Worm (Caenorhabditis elegans) whole organism, late embryonic: ENCODE results near the gene str-159.
A peak's percentile ranks its signal among the peaks of the same experiment; 100 is the strongest.

Experiments
- C08G9.2 ChIP-seq: sonication (generic microtip); optimal IDR thresholded peaks from 2 replicates; lab custom pipeline; 2016; ENCODE audit warnings: mild to moderate bottlenecking, missing genetic modification characterization, moderate library complexity, missing compliant biosample characterization
- C38D4.7 ChIP-seq: fragments of 200-800 bp; sonication (Bioruptor generic); optimal IDR thresholded peaks from 2 replicates; lab custom pipeline; 2018; ENCODE audit warnings: mild to moderate bottlenecking, missing genetic modification characterization, moderate library complexity, missing compliant biosample characterization
- T23F11.4 ChIP-seq: fragments of 200-800 bp; sonication (Bioruptor generic); optimal IDR thresholded peaks from 2 replicates; lab custom pipeline; 2018; ENCODE audit warnings: mild to moderate bottlenecking, missing genetic modification characterization, missing compliant biosample characterization
- ama-1 ChIP-seq: fragments of 150-350 bp; optimal IDR thresholded peaks from 2 replicates; lab custom pipeline; 2014
- ceh-14 ChIP-seq: sonication (generic microtip); optimal IDR thresholded peaks from 2 replicates; lab custom pipeline; 2016; ENCODE audit warnings: missing genotype, missing genetic modification characterization, missing compliant biosample characterization
- ceh-19 ChIP-seq: fragments of 200-800 bp; sonication (Bioruptor generic); optimal IDR thresholded peaks from 2 replicates; lab custom pipeline; 2018; ENCODE audit warnings: mild to moderate bottlenecking, missing genetic modification characterization, missing compliant biosample characterization
- ceh-2 ChIP-seq: sonication (generic microtip); optimal IDR thresholded peaks from 2 replicates; lab custom pipeline; 2016; ENCODE audit warnings: missing genotype, missing genetic modification characterization, missing compliant biosample characterization
- ceh-22 ChIP-seq: sonication (generic microtip); optimal IDR thresholded peaks from 2 replicates; lab custom pipeline; 2017; ENCODE audit warnings: missing biosample characterization, missing genetic modification characterization
- ceh-24 ChIP-seq: sonication (generic microtip); optimal IDR thresholded peaks from 2 replicates; lab custom pipeline; 2016; ENCODE audit warnings: mild to moderate bottlenecking, missing genetic modification characterization, missing compliant biosample characterization
- ceh-31 ChIP-seq: sonication (generic microtip); optimal IDR thresholded peaks from 2 replicates; lab custom pipeline; 2016; ENCODE audit warnings: missing genetic modification characterization, missing compliant biosample characterization
- ceh-34 ChIP-seq: sonication (generic microtip); optimal IDR thresholded peaks from 2 replicates; lab custom pipeline; 2016; ENCODE audit warnings: mild to moderate bottlenecking, missing genetic modification characterization, missing compliant biosample characterization
- ceh-6 ChIP-seq: fragments of 200-800 bp; sonication (Bioruptor generic); optimal IDR thresholded peaks from 2 replicates; lab custom pipeline; 2018; ENCODE audit warnings: mild to moderate bottlenecking, missing genetic modification characterization, missing compliant biosample characterization
- ceh-9 ChIP-seq: sonication (generic microtip); optimal IDR thresholded peaks from 2 replicates; lab custom pipeline; 2016; ENCODE audit warnings: mild to moderate bottlenecking, missing genetic modification characterization, inconsistent platforms, missing compliant biosample characterization
- che-1 ChIP-seq: sonication (generic microtip); optimal IDR thresholded peaks from 2 replicates; lab custom pipeline; 2016; ENCODE audit warnings: mild to moderate bottlenecking, missing genetic modification characterization, missing compliant biosample characterization
- dmd-4 ChIP-seq: sonication (generic microtip); optimal IDR thresholded peaks from 2 replicates; lab custom pipeline; 2016; ENCODE audit warnings: borderline replicate concordance, missing genetic modification characterization, missing compliant biosample characterization
- dve-1 ChIP-seq: sonication (generic microtip); optimal IDR thresholded peaks from 2 replicates; lab custom pipeline; 2017; ENCODE audit warnings: antibody characterized with exemption, mild to moderate bottlenecking, missing genetic modification characterization, missing compliant biosample characterization
- elt-2 ChIP-seq: sonication (generic microtip); optimal IDR thresholded peaks from 2 replicates; lab custom pipeline; 2016; ENCODE audit warnings: missing genetic modification reagents, missing genetic modification characterization, missing compliant biosample characterization
- elt-4 ChIP-seq: sonication (generic microtip); optimal IDR thresholded peaks from 2 replicates; lab custom pipeline; 2016; ENCODE audit warnings: missing genetic modification characterization, missing compliant biosample characterization
- eyg-1 ChIP-seq: sonication (generic microtip); optimal IDR thresholded peaks from 2 replicates; lab custom pipeline; 2016; ENCODE audit warnings: missing genotype, missing genetic modification characterization, missing compliant biosample characterization
- fkh-10 ChIP-seq: fragments of 150-350 bp; optimal IDR thresholded peaks from 2 replicates; lab custom pipeline; 2014; ENCODE audit warnings: missing biosample characterization, missing genetic modification reagents, missing genetic modification characterization
- gmeb-2 ChIP-seq: sonication (generic microtip); optimal IDR thresholded peaks from 2 replicates; lab custom pipeline; 2016; ENCODE audit warnings: missing genetic modification characterization, inconsistent platforms, missing compliant biosample characterization
- hlh-13 ChIP-seq: fragments of 200-800 bp; sonication (Bioruptor generic); optimal IDR thresholded peaks from 2 replicates; lab custom pipeline; 2018; ENCODE audit warnings: mild to moderate bottlenecking, missing genetic modification characterization, missing compliant biosample characterization
- hlh-15 ChIP-seq: sonication (generic microtip); optimal IDR thresholded peaks from 2 replicates; lab custom pipeline; 2016; ENCODE audit warnings: missing genetic modification characterization, missing compliant biosample characterization
- hlh-30 ChIP-seq: sonication (generic microtip); optimal IDR thresholded peaks from 2 replicates; lab custom pipeline; 2017; ENCODE audit warnings: antibody characterized with exemption, missing genetic modification characterization, missing compliant biosample characterization; ENCODE audit not compliant: insufficient read depth
- hlh-6 ChIP-seq: sonication (generic microtip); optimal IDR thresholded peaks from 2 replicates; lab custom pipeline; 2016; ENCODE audit warnings: missing genotype, missing genetic modification characterization, missing compliant biosample characterization
- hlh-8 ChIP-seq: sonication (generic microtip); optimal IDR thresholded peaks from 2 replicates; lab custom pipeline; 2016; ENCODE audit warnings: missing genotype, missing genetic modification characterization, missing compliant biosample characterization
- lim-6 ChIP-seq: sonication (generic microtip); optimal IDR thresholded peaks from 2 replicates; lab custom pipeline; 2016; ENCODE audit warnings: missing genetic modification characterization, missing compliant biosample characterization
- madf-2 ChIP-seq: sonication (generic microtip); optimal IDR thresholded peaks from 2 replicates; lab custom pipeline; 2017; ENCODE audit warnings: missing genetic modification characterization, missing compliant biosample characterization
- npax-4 ChIP-seq: sonication (generic microtip); optimal IDR thresholded peaks from 2 replicates; lab custom pipeline; 2016; ENCODE audit warnings: missing genetic modification characterization, missing compliant biosample characterization
- pat-9 ChIP-seq: fragments of 200-800 bp; sonication (Bioruptor generic); optimal IDR thresholded peaks from 2 replicates; lab custom pipeline; 2018; ENCODE audit warnings: mild to moderate bottlenecking, missing genetic modification characterization, moderate library complexity, missing compliant biosample characterization
- pax-1 ChIP-seq: fragments of 150-350 bp; optimal IDR thresholded peaks from 2 replicates; lab custom pipeline; 2014; ENCODE audit warnings: missing biosample characterization, missing genetic modification characterization
- pha-2 ChIP-seq: sonication (generic microtip); optimal IDR thresholded peaks from 2 replicates; lab custom pipeline; 2017; ENCODE audit warnings: mild to moderate bottlenecking, missing genetic modification characterization, missing compliant biosample characterization
- ref-2 ChIP-seq: sonication (generic microtip); optimal IDR thresholded peaks from 2 replicates; lab custom pipeline; 2016; ENCODE audit warnings: missing genetic modification characterization, missing compliant biosample characterization
- sox-2 ChIP-seq: fragments of 200-800 bp; sonication (Bioruptor generic); IDR thresholded peaks from 2 replicates; pipeline ENCODE4 v1.3.6; 2022; ENCODE audit warnings: missing genetic modification reagents, missing genetic modification characterization, missing compliant biosample characterization
- syd-9 ChIP-seq: sonication (generic microtip); optimal IDR thresholded peaks from 2 replicates; lab custom pipeline; 2016; ENCODE audit warnings: mild to moderate bottlenecking, missing genetic modification characterization, moderate library complexity, missing compliant biosample characterization
- tbx-2 ChIP-seq: sonication (generic microtip); optimal IDR thresholded peaks from 2 replicates; lab custom pipeline; 2016; ENCODE audit warnings: missing genetic modification characterization, missing compliant biosample characterization
- ttx-3 ChIP-seq: sonication (generic microtip); optimal IDR thresholded peaks from 2 replicates; lab custom pipeline; 2016; ENCODE audit warnings: missing genetic modification reagents, missing genetic modification characterization, missing compliant biosample characterization
- unc-42 ChIP-seq: sonication (generic microtip); optimal IDR thresholded peaks from 2 replicates; lab custom pipeline; 2016; ENCODE audit warnings: missing genotype, missing genetic modification characterization, missing compliant biosample characterization

Gene str-159

ce11 chrIV:4930045-4930444 is 20.9 kb downstream of the str-159 start, which contains the start of gene Y9C9A.8:
Gene Y9C9A.8 (plus strand): TSS chrIV:4930345.
- TF ChIP-seq pha-2 (tag; lab: Kevin White, UChicago) (no peak), pax-1 (no peak), hlh-30 (tag; lab: Kevin White, UChicago) (no peak), ceh-24 (no peak), ref-2 (tag; lab: Kevin White, UChicago) (no peak), unc-42 (no peak), ceh-14 (tag; lab: Kevin White, UChicago) (no peak), syd-9 (no peak)

DNA sequence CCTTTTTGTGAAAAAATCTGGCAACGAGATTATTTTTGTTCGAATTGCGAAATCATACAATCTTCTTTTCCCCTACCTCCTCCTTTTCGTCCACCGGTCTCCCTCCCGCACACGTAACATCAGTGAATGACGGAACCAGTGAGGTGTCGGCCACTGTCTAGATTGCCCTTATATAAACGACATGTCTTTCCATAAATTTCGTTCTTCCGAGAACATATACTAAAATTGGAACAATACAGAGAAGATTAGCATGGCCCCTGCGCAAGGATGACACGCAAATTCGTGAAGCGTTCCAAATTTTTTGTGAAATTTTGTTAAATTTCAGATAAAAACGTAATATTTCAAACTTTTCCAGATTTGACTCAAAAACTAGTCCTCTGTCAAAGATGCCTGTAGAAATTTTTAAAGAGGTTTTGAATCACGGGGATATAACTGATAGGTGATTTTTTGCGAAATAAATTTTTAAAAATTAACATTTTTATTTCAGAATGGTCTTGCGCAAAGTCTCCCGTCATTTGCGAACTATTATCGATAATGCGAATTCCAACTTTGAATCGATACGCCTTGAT is 21.7 kb downstream of the str-159 start:
- TF ChIP-seq hlh-15 (tag; lab: Kevin White, UChicago) (no peak), ama-1 (lab: Kevin White, UChicago) (no peak), C08G9.2 (tag; lab: Kevin White, UChicago) (no peak), tbx-2 (tag; lab: Kevin White, UChicago) (no peak), pax-1 (no peak), elt-4 (tag; lab: Kevin White, UChicago) (no peak), elt-2 (tag; lab: Kevin White, UChicago) (peak; percentile 33)

DNA sequence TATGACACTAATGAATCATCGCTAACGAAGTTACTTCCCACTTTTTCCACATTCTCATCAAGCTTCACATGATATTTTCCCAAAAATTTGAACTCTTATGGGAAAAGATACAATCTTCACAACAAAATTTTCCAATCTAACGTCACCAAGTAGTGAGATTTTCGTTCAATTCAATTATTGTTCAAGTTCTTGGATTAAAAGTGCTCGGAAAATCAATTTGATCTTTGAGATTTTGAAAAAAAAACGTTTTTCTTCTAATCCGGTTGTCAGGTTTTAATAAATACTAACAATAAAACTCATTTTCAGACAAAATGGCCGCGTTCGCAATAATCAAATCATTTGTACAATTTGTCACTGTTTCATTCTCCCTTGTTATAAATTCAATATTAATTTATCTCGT is 25.0 kb downstream of the str-159 start, which contains the start of gene str-153:
Gene str-153, plus strand, starts transcription at position 301 of the 400 bp plus-strand sequence.
- TF ChIP-seq hlh-15 (tag; lab: Kevin White, UChicago) (no peak), T23F11.4 (GFP tag; lab: Kevin White, UChicago) (no peak), lim-6 (tag; lab: Kevin White, UChicago) (no peak)

- TF ChIP-seq gmeb-2: no peak
- TF ChIP-seq hlh-13 (GFP tag; lab: Kevin White, UChicago): no peak
- TF ChIP-seq ceh-34: no peak
- no peak for TF ChIP-seq pat-9
- TF ChIP-seq madf-2 (tag; lab: Kevin White, UChicago): no peak
- no peak for TF ChIP-seq hlh-8 (tag; lab: Kevin White, UChicago)
- no peak for TF ChIP-seq ceh-24
- TF ChIP-seq sox-2 (GFP tag; lab: Robert Waterston, UW): no peak
- no peak for TF ChIP-seq ceh-22 (tag; lab: Kevin White, UChicago)
- no peak for TF ChIP-seq ceh-6 (GFP tag; lab: Kevin White, UChicago)
- TF ChIP-seq ceh-19 (GFP tag; lab: Kevin White, UChicago): no peak
- no peak for TF ChIP-seq ttx-3 (tag; lab: Kevin White, UChicago)
Measured at ce11 chrIV:4937647-4938046, 28.5 kb downstream of the str-159 start, which contains the start of gene fbxa-86. Gene fbxa-86 (minus strand): TSS chrIV:4938013.

ce11 chrIV:4938664-4939063 is 29.5 kb downstream of the str-159 start, which contains the start of gene str-168:
Gene str-168 (plus strand): TSS chrIV:4938964.
- TF ChIP-seq dve-1 (tag; lab: Kevin White, UChicago) (no peak), ceh-14 (tag; lab: Kevin White, UChicago) (no peak), ceh-6 (GFP tag; lab: Kevin White, UChicago) (no peak), ceh-31 (tag; lab: Kevin White, UChicago) (no peak), eyg-1 (no peak), fkh-10 (GFP tag; lab: Kevin White, UChicago) (no peak), dmd-4 (tag; lab: Kevin White, UChicago) (no peak), npax-4 (tag; lab: Kevin White, UChicago) (no peak), ceh-34 (no peak), ceh-2 (tag; lab: Kevin White, UChicago) (no peak), ceh-9 (tag; lab: Kevin White, UChicago) (no peak), che-1 (tag; lab: Kevin White, UChicago) (no peak), hlh-6 (tag; lab: Kevin White, UChicago) (no peak), C38D4.7 (GFP tag; lab: Kevin White, UChicago) (no peak)
